Fruit fly (Drosophila melanogaster) whole organism, prepupa: ENCODE measurements around the gene Ptpa.

Experiments
- CG10669 ChIP-seq: fragments of 200-800 bp; sonication (Bioruptor generic); optimal IDR thresholded peaks from 3 replicates; lab custom pipeline; 2018; ENCODE audit warnings: missing biosample characterization, mild to moderate bottlenecking, missing genetic modification characterization, moderate library complexity
- CG11902 ChIP-seq: fragments of 200-800 bp; sonication (Bioruptor generic); optimal IDR thresholded peaks from 3 replicates; lab custom pipeline; 2016; ENCODE audit warnings: missing biosample characterization, missing genetic modification characterization
- CG15336 ChIP-seq: fragments of 200-800 bp; sonication (Bioruptor generic); IDR thresholded peaks from 2 replicates; pipeline ENCODE4 v1.3.6; 2022; ENCODE audit warnings: missing biosample characterization, missing genetic modification characterization
- CG1621 ChIP-seq: fragments of 200-800 bp; sonication (Bioruptor generic); optimal IDR thresholded peaks from 3 replicates; lab custom pipeline; 2018; ENCODE audit warnings: missing biosample characterization, mild to moderate bottlenecking, missing genetic modification characterization
- CG3032 ChIP-seq: fragments of 200-800 bp; optimal IDR thresholded peaks from 2 replicates; lab custom pipeline; 2019; ENCODE audit warnings: missing biosample characterization, mild to moderate bottlenecking, missing genetic modification characterization, moderate library complexity
- CG31627 ChIP-seq: fragments of 200-800 bp; sonication (Bioruptor generic); optimal IDR thresholded peaks from 3 replicates; lab custom pipeline; 2016; ENCODE audit warnings: missing biosample characterization, missing genetic modification characterization
- CG32006 ChIP-seq: fragments of 200-800 bp; sonication (Bioruptor generic); optimal IDR thresholded peaks from 3 replicates; lab custom pipeline; 2017; ENCODE audit warnings: missing biosample characterization, mild to moderate bottlenecking, missing genetic modification characterization
- CG34406 ChIP-seq: fragments of 200-800 bp; sonication (Bioruptor generic); optimal IDR thresholded peaks from 3 replicates; lab custom pipeline; 2016; ENCODE audit warnings: missing biosample characterization, missing genetic modification characterization
- CG3919 ChIP-seq: fragments of 200-800 bp; sonication (Bioruptor generic); optimal IDR thresholded peaks from 3 replicates; lab custom pipeline; 2016; ENCODE audit warnings: missing biosample characterization, missing genetic modification characterization
- CG6163 ChIP-seq: fragments of 200-800 bp; sonication (Bioruptor generic); IDR thresholded peaks from 3 replicates; pipeline ENCODE4 v1.3.6; 2022; ENCODE audit warnings: missing biosample characterization, missing genetic modification characterization
- CG6276 ChIP-seq: fragments of 200-800 bp; sonication (Bioruptor generic); optimal IDR thresholded peaks from 2 replicates; lab custom pipeline; 2017; ENCODE audit warnings: missing biosample characterization, mild to moderate bottlenecking, missing genetic modification characterization
- CG6792 ChIP-seq: fragments of 200-800 bp; sonication (Bioruptor generic); optimal IDR thresholded peaks from 3 replicates; lab custom pipeline; 2016; ENCODE audit warnings: missing biosample characterization, missing genetic modification characterization
- CG6854 ChIP-seq: fragments of 200-800 bp; sonication (Bioruptor generic); optimal IDR thresholded peaks from 2 replicates; lab custom pipeline; 2017; ENCODE audit warnings: missing biosample characterization, mild to moderate bottlenecking, missing genetic modification characterization
- CG8319 ChIP-seq: fragments of 200-800 bp; sonication (Bioruptor generic); optimal IDR thresholded peaks from 3 replicates; lab custom pipeline; 2016; ENCODE audit warnings: missing biosample characterization, missing genetic modification characterization
- Eip78C ChIP-seq: fragments of 200-800 bp; sonication (Bioruptor generic); peaks from one replicate; lab custom pipeline; 2016; ENCODE audit warnings: missing biosample characterization, missing genetic modification characterization
- Eip93F ChIP-seq: fragments of 200-800 bp; sonication (Bioruptor generic); optimal IDR thresholded peaks from 2 replicates; lab custom pipeline; 2016; ENCODE audit warnings: missing biosample characterization, mild to moderate bottlenecking, missing genetic modification characterization
- Ets21C ChIP-seq: fragments of 200-800 bp; sonication (Bioruptor generic); optimal IDR thresholded peaks from 3 replicates; lab custom pipeline; 2016; ENCODE audit warnings: missing biosample characterization, missing genetic modification characterization
- Ets96B ChIP-seq: fragments of 200-800 bp; optimal IDR thresholded peaks from 2 replicates; lab custom pipeline; 2019; ENCODE audit warnings: missing biosample characterization, mild to moderate bottlenecking, missing genetic modification characterization, moderate library complexity
- Gug ChIP-seq: fragments of 200-800 bp; sonication (Bioruptor generic); IDR thresholded peaks from 2 replicates; pipeline ENCODE4 v1.3.6; 2022; ENCODE audit warnings: missing biosample characterization, missing genetic modification characterization
- Hr39 ChIP-seq: fragments of 200-800 bp; sonication (Bioruptor generic); optimal IDR thresholded peaks from 2 replicates; lab custom pipeline; 2016; ENCODE audit warnings: missing biosample characterization, missing genetic modification characterization
- Smox ChIP-seq: fragments of 200-800 bp; sonication (Bioruptor generic); optimal IDR thresholded peaks from 3 replicates; lab custom pipeline; 2016; ENCODE audit warnings: missing biosample characterization, missing genetic modification characterization
- Sox102F ChIP-seq: fragments of 200-800 bp; sonication (Bioruptor generic); optimal IDR thresholded peaks from 2 replicates; lab custom pipeline; 2016; ENCODE audit warnings: missing biosample characterization, mild to moderate bottlenecking, missing genetic modification characterization
- Sox14 ChIP-seq: fragments of 200-800 bp; sonication (Bioruptor generic); optimal IDR thresholded peaks from 3 replicates; lab custom pipeline; 2016; ENCODE audit warnings: missing biosample characterization, missing genetic modification characterization
- Sox15 ChIP-seq: fragments of 200-800 bp; sonication (Bioruptor generic); optimal IDR thresholded peaks from 3 replicates; lab custom pipeline; 2016; ENCODE audit warnings: missing biosample characterization, missing genetic modification characterization
- acj6 ChIP-seq: fragments of 200-800 bp; sonication (Bioruptor generic); optimal IDR thresholded peaks from 3 replicates; lab custom pipeline; 2016; ENCODE audit warnings: missing biosample characterization, missing genetic modification characterization
- cyc ChIP-seq: fragments of 200-800 bp; sonication (Bioruptor generic); optimal IDR thresholded peaks from 3 replicates; lab custom pipeline; 2016; ENCODE audit warnings: missing biosample characterization, missing genetic modification characterization
- dac ChIP-seq: fragments of 200-800 bp; sonication (Bioruptor generic); optimal IDR thresholded peaks from 2 replicates; lab custom pipeline; 2017; ENCODE audit warnings: missing biosample characterization, mild to moderate bottlenecking, missing genetic modification characterization
- esn ChIP-seq: fragments of 200-800 bp; sonication (Bioruptor generic); optimal IDR thresholded peaks from 2 replicates; lab custom pipeline; 2016; ENCODE audit warnings: missing biosample characterization, mild to moderate bottlenecking, missing genetic modification characterization, moderate library complexity
- fd59A ChIP-seq: fragments of 200-800 bp; sonication (Bioruptor generic); optimal IDR thresholded peaks from 2 replicates; lab custom pipeline; 2017; ENCODE audit warnings: missing biosample characterization, mild to moderate bottlenecking, missing genetic modification characterization, missing genetic modification reagents
- fkh ChIP-seq: fragments of 200-800 bp; sonication (Bioruptor generic); optimal IDR thresholded peaks from 3 replicates; lab custom pipeline; 2017; ENCODE audit warnings: missing biosample characterization, mild to moderate bottlenecking, missing genetic modification characterization, moderate library complexity
- lz ChIP-seq: fragments of 200-800 bp; sonication (Bioruptor generic); optimal IDR thresholded peaks from 3 replicates; lab custom pipeline; 2016; ENCODE audit warnings: missing biosample characterization, missing genetic modification characterization
- net ChIP-seq: fragments of 200-800 bp; sonication (Bioruptor generic); optimal IDR thresholded peaks from 3 replicates; lab custom pipeline; 2016; ENCODE audit warnings: missing biosample characterization, missing genetic modification characterization
- pdm3 ChIP-seq: fragments of 200-800 bp; sonication (Bioruptor generic); optimal IDR thresholded peaks from 3 replicates; lab custom pipeline; 2016; ENCODE audit warnings: missing biosample characterization, missing genetic modification characterization
- salr ChIP-seq, 2 experiments: fragments of 200-800 bp; sonication (Bioruptor generic); optimal IDR thresholded peaks; 3 replicates each; lab custom pipeline; 2016 to 2018; ENCODE audit warnings: missing biosample characterization in 2 of 2, missing genetic modification characterization in 2 of 2, mild to moderate bottlenecking in 1 of 2
- spab ChIP-seq: fragments of 200-800 bp; sonication (Bioruptor generic); optimal IDR thresholded peaks from 2 replicates; lab custom pipeline; 2017; ENCODE audit warnings: missing biosample characterization, mild to moderate bottlenecking, missing genetic modification characterization, missing genetic modification reagents
- svp ChIP-seq: fragments of 200-800 bp; sonication (Bioruptor generic); peaks from one replicate; lab custom pipeline; 2016; ENCODE audit warnings: missing biosample characterization, missing genetic modification characterization
- topi ChIP-seq: fragments of 200-800 bp; sonication (Bioruptor generic); optimal IDR thresholded peaks from 3 replicates; lab custom pipeline; 2016; ENCODE audit warnings: missing biosample characterization, missing genetic modification characterization
- vri ChIP-seq: fragments of 200-800 bp; sonication (Bioruptor generic); optimal IDR thresholded peaks from 3 replicates; lab custom pipeline; 2016; ENCODE audit warnings: missing biosample characterization, mild to moderate bottlenecking, missing genetic modification characterization

Ptpa gene

dm6 chr2L:3373242-3373641 is 3.6 kb upstream of the Ptpa start, which contains the start of gene GramD1B:
Gene GramD1B, minus strand, starts transcription at chr2L:3373372.
- no peak for TF ChIP-seq salr (GFP tag; optimal IDR thresholded peaks at IDR 0.05; lab: Kevin White, UChicago)
- peak; percentile 27 for TF ChIP-seq CG6854 (GFP tag; lab: Kevin White, UChicago)
- TF ChIP-seq esn (GFP tag; lab: Kevin White, UChicago), result peak; percentile 26
- peak; percentile 37 for TF ChIP-seq svp (GFP tag; lab: Kevin White, UChicago)
- peak; percentile 11 for TF ChIP-seq Eip93F (GFP tag; lab: Kevin White, UChicago)
- TF ChIP-seq CG15336 (GFP tag; lab: Robert Waterston, UW), result peak; percentile 14; the same call in 1 of the 2 replicates
- peak; percentile 63 for TF ChIP-seq Eip78C (GFP tag; lab: Kevin White, UChicago)
- TF ChIP-seq cyc (GFP tag; lab: Kevin White, UChicago), result peak; percentile 10
- peak; percentile 13 for TF ChIP-seq pdm3 (GFP tag; lab: Kevin White, UChicago)
- TF ChIP-seq Gug, result no peak
- TF ChIP-seq fkh (GFP tag; lab: Kevin White, UChicago), result peak; percentile 6
- no peak for TF ChIP-seq dac
- no peak for TF ChIP-seq CG6276
- peak; percentile 40 for TF ChIP-seq Sox14
- peak; percentile 9 for TF ChIP-seq lz (GFP tag; lab: Kevin White, UChicago)

- TF ChIP-seq CG6163 (GFP tag; lab: Robert Waterston, UW) (no peak), CG32006 (GFP tag; lab: Kevin White, UChicago) (no peak), Sox102F (no peak), pdm3 (GFP tag; lab: Kevin White, UChicago) (no peak), Hr39 (GFP tag; lab: Kevin White, UChicago) (no peak), fd59A (no peak), CG3032 (tag; lab: Kevin White, UChicago) (no peak), CG31627 (GFP tag; lab: Kevin White, UChicago) (no peak), vri (GFP tag; lab: Kevin White, UChicago) (no peak), Sox15 (GFP tag; lab: Kevin White, UChicago) (no peak), CG34406 (GFP tag; lab: Kevin White, UChicago) (no peak), CG10669 (GFP tag; lab: Kevin White, UChicago) (no peak), CG6792 (GFP tag; lab: Kevin White, UChicago) (no peak), lz (GFP tag; lab: Kevin White, UChicago) (no peak), Sox14 (no peak), spab (GFP tag; lab: Kevin White, UChicago) (no peak)
These were observed 1.2 kb upstream of the Ptpa start, which contains the start of gene CG15412 for dm6 chr2L:3375611-3376010. Gene CG15412, minus strand, starts transcription at chr2L:3375711.

dm6 chr2L:3387643-3388042 is 10.8 kb downstream of the Ptpa start, which contains the start of gene Sfp23F:
Gene Sfp23F, minus strand, starts transcription at chr2L:3387743.
- TF ChIP-seq esn (GFP tag; lab: Kevin White, UChicago) (no peak), topi (GFP tag; lab: Kevin White, UChicago) (no peak), cyc (GFP tag; lab: Kevin White, UChicago) (no peak), CG1621 (tag; lab: Kevin White, UChicago) (no peak), net (GFP tag; lab: Kevin White, UChicago) (no peak), Ets96B (tag; lab: Kevin White, UChicago) (no peak), Smox (GFP tag; lab: Kevin White, UChicago) (no peak), CG3919 (no peak), acj6 (GFP tag; lab: Kevin White, UChicago) (no peak), Ets21C (no peak), CG8319 (GFP tag; lab: Kevin White, UChicago) (no peak), fkh (GFP tag; lab: Kevin White, UChicago) (no peak), CG6792 (GFP tag; lab: Kevin White, UChicago) (no peak), CG11902 (GFP tag; lab: Kevin White, UChicago) (no peak)
